Fruit fly (Drosophila melanogaster): ENCODE data around the gene CG9281.

The CG9281 gene

DNA sequence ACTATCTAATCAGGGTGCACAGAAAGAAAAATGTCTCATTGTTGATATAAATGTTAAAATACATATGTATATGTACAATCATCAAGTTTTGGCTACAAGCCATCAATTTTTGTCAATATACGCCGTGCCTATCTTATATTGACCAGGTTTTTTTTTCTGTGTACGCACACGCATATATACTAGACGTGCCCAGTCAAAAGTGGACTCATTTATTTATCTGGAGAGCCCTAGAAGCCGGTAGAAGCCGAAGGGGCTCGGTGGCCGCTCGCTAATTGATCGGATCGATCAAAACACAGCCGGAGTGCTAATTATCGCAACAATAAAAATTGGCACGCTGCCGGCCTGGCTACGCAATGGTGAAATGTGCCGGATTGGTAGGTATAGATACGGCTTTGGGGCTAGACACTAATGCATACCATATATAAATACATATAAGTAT, 30.0 kb upstream of the CG9281 start (continued):
- peak; percentile 54 for TF ChIP-seq Fer2 (tag; optimal IDR thresholded peaks at IDR 0.05)
- peak; percentile 69 for TF ChIP-seq mam (GFP tag; optimal IDR thresholded peaks at IDR 0.05)
- TF ChIP-seq gcm (GFP tag; optimal IDR thresholded peaks at IDR 0.05) = peak; percentile 45
- TF ChIP-seq pho (GFP tag; optimal IDR thresholded peaks at IDR 0.05) = peak; percentile 69
- TF ChIP-seq CG33557 (GFP tag; optimal IDR thresholded peaks at IDR 0.05) = no peak
- TF ChIP-seq trh (GFP tag; optimal IDR thresholded peaks at IDR 0.05) = peak; percentile 23
- TF ChIP-seq ems (GFP tag; optimal IDR thresholded peaks at IDR 0.05) = peak; percentile 66
- TF ChIP-seq tna (GFP tag; IDR thresholded peaks at IDR 0.05; ENCODE audit: partially characterized antibody) = no peak
- TF ChIP-seq CG6854 (GFP tag; optimal IDR thresholded peaks at IDR 0.05) = peak; percentile 55
- no peak for TF ChIP-seq CG1832 (GFP tag; optimal IDR thresholded peaks at IDR 0.05)
- peak; percentile 72 for TF ChIP-seq tgo (GFP tag; IDR thresholded peaks at IDR 0.05)
- no peak for TF ChIP-seq CG16813 (GFP tag; IDR thresholded peaks at IDR 0.05; ENCODE audit: partially characterized antibody)
- TF ChIP-seq caup (GFP tag; optimal IDR thresholded peaks at IDR 0.05; ENCODE audit: severe bottlenecking) = peak; percentile 81
- TF ChIP-seq CG17802 (tag; optimal IDR thresholded peaks at IDR 0.05) = no peak
- no peak for TF ChIP-seq Mes4 (GFP tag; optimal IDR thresholded peaks at IDR 0.05)
- peak; percentile 71 for TF ChIP-seq CoRest (tag; optimal IDR thresholded peaks at IDR 0.05)
- TF ChIP-seq Hey (tag; optimal IDR thresholded peaks at IDR 0.05) = peak; percentile 57
- peak; percentile 85 for TF ChIP-seq Fer1 (GFP tag; optimal IDR thresholded peaks at IDR 0.05)
- TF ChIP-seq Blimp-1 (GFP tag; optimal IDR thresholded peaks at IDR 0.05) = peak; percentile 48
- TF ChIP-seq Xbp1 (GFP tag; optimal IDR thresholded peaks at IDR 0.05) = peak; percentile 66
- TF ChIP-seq Dll (GFP tag; IDR thresholded peaks at IDR 0.05; ENCODE audit: partially characterized antibody) = no peak
- TF ChIP-seq CG10209 (GFP tag; optimal IDR thresholded peaks at IDR 0.05) = peak; percentile 70
- TF ChIP-seq onecut (GFP tag; IDR thresholded peaks at IDR 0.05) = peak; percentile 55; the same call in 1 of the 2 replicates
- TF ChIP-seq CG13624 (GFP tag; optimal IDR thresholded peaks at IDR 0.05) = peak; percentile 40
- TF ChIP-seq al (GFP tag; IDR thresholded peaks at IDR 0.05) = peak; percentile 66; the same call in 1 of the 2 replicates
- TF ChIP-seq chn (GFP tag; optimal IDR thresholded peaks at IDR 0.05) = peak; percentile 44
- TF ChIP-seq unpg (GFP tag; optimal IDR thresholded peaks at IDR 0.05) = peak; percentile 77
- TF ChIP-seq danr (GFP tag; IDR thresholded peaks at IDR 0.05) = no peak
- TF ChIP-seq phol (tag; optimal IDR thresholded peaks at IDR 0.05) = peak; percentile 52
- peak; percentile 79 for TF ChIP-seq lbe (GFP tag; optimal IDR thresholded peaks at IDR 0.05)
- TF ChIP-seq Hmr (GFP tag; optimal IDR thresholded peaks at IDR 0.05) = peak; percentile 89
- no peak for TF ChIP-seq Sox102F (GFP tag; optimal IDR thresholded peaks at IDR 0.05)
- TF ChIP-seq amos (GFP tag; IDR thresholded peaks at IDR 0.05; ENCODE audit: partially characterized antibody) = 0 out of 2 replicates have a peak, but pooled peaks have one; percentile 4
- no peak for TF ChIP-seq hb (GFP tag; IDR thresholded peaks at IDR 0.05; ENCODE audit: partially characterized antibody)
- no peak for TF ChIP-seq cg (GFP tag; optimal IDR thresholded peaks at IDR 0.05)
- peak; percentile 84 for TF ChIP-seq cwo (GFP tag; optimal IDR thresholded peaks at IDR 0.05)
- TF ChIP-seq CG14965 (GFP tag; optimal IDR thresholded peaks at IDR 0.05; ENCODE audit: borderline replicate concordance) = no peak
- TF ChIP-seq h (optimal IDR thresholded peaks at IDR 0.05) = no peak
- TF ChIP-seq crp (GFP tag; optimal IDR thresholded peaks at IDR 0.05) = peak in 1 of 2 experiments; percentile 21
- TF ChIP-seq aop (GFP tag; IDR thresholded peaks at IDR 0.05) = no peak
- TF ChIP-seq CG15269 (tag; optimal IDR thresholded peaks at IDR 0.05) = peak; percentile 80
- no peak for TF ChIP-seq Lim3 (GFP tag; IDR thresholded peaks at IDR 0.05)
- TF ChIP-seq Pdp1 (GFP tag; optimal IDR thresholded peaks at IDR 0.05) = peak; percentile 58 to 63
- no peak for TF ChIP-seq nerfin-2 (GFP tag; IDR thresholded peaks at IDR 0.05; ENCODE audit: partially characterized antibody)
- TF ChIP-seq Ssrp (tag; optimal IDR thresholded peaks at IDR 0.05) = peak; percentile 46
- no peak for TF ChIP-seq Ravus (GFP tag; IDR thresholded peaks at IDR 0.05)
- no peak for TF ChIP-seq CG8478 (optimal IDR thresholded peaks at IDR 0.05)
- TF ChIP-seq Hr3 (GFP tag; optimal IDR thresholded peaks at IDR 0.05) = peak; percentile 41
- peak; percentile 57 for TF ChIP-seq CG8924 (tag; optimal IDR thresholded peaks at IDR 0.05)

Data from whole organism, embryonic.